Fruit fly (Drosophila melanogaster) whole organism, embryonic: ENCODE measurements around the gene CG3679.

Source experiments
- CG11093 ChIP-seq: fragments of 200-800 bp; sonication (Bioruptor generic); IDR thresholded peaks from 3 replicates; pipeline ENCODE4 v1.3.6; 2022; ENCODE audit warnings: missing biosample characterization, missing genetic modification characterization
- CG12299 ChIP-seq: fragments of 200-800 bp; sonication (Bioruptor generic); optimal IDR thresholded peaks from 2 replicates; lab custom pipeline; 2018; ENCODE audit warnings: missing biosample characterization, mild to moderate bottlenecking, missing genetic modification characterization
- CG13624 ChIP-seq: fragments of 200-800 bp; sonication (Bioruptor generic); optimal IDR thresholded peaks from 2 replicates; lab custom pipeline; 2016; ENCODE audit warnings: missing biosample characterization, missing genetic modification characterization
- CG1529 ChIP-seq: fragments of 200-800 bp; sonication (Bioruptor generic); optimal IDR thresholded peaks from 3 replicates; lab custom pipeline; 2018; ENCODE audit warnings: missing biosample characterization, missing genetic modification characterization
- CG2116 ChIP-seq: fragments of 200-800 bp; sonication (Bioruptor generic); optimal IDR thresholded peaks from 3 replicates; lab custom pipeline; 2018; ENCODE audit warnings: missing biosample characterization, mild to moderate bottlenecking, missing genetic modification characterization
- CG30020 ChIP-seq: fragments of 200-800 bp; optimal IDR thresholded peaks from 2 replicates; lab custom pipeline; 2019; ENCODE audit warnings: missing biosample characterization, mild to moderate bottlenecking, missing genetic modification characterization, moderate library complexity
- CG3163 ChIP-seq: fragments of 200-800 bp; sonication (Bioruptor generic); optimal IDR thresholded peaks from 3 replicates; lab custom pipeline; 2016; ENCODE audit warnings: missing biosample characterization, missing genetic modification characterization
- CG32767 ChIP-seq: fragments of 200-800 bp; sonication (Bioruptor generic); IDR thresholded peaks from 2 replicates; pipeline ENCODE4 v1.3.6; 2022; ENCODE audit warnings: missing biosample characterization, missing genetic modification characterization
- CG34376 ChIP-seq: fragments of 200-800 bp; sonication (Bioruptor generic); optimal IDR thresholded peaks from 2 replicates; lab custom pipeline; 2018; ENCODE audit warnings: missing biosample characterization, mild to moderate bottlenecking, missing genetic modification characterization
- CG34422 ChIP-seq: fragments of 200-800 bp; sonication (Bioruptor generic); IDR thresholded peaks from 3 replicates; pipeline ENCODE4 v1.3.6; 2022; ENCODE audit warnings: missing biosample characterization, missing genetic modification characterization
- CG4424 ChIP-seq: fragments of 200-800 bp; sonication (Bioruptor generic); optimal IDR thresholded peaks from 3 replicates; lab custom pipeline; 2016; ENCODE audit warnings: missing biosample characterization, missing genetic modification characterization
- CG8924 ChIP-seq: fragments of 200-800 bp; optimal IDR thresholded peaks from 3 replicates; lab custom pipeline; 2019; ENCODE audit warnings: missing biosample characterization, mild to moderate bottlenecking, missing genetic modification characterization, moderate library complexity
- CG9932 ChIP-seq: fragments of 200-800 bp; sonication (Bioruptor generic); IDR thresholded peaks from 2 replicates; pipeline ENCODE4 v1.3.6; 2022; ENCODE audit warnings: missing biosample characterization, missing genetic modification characterization
- Dp ChIP-seq: fragments of 200-800 bp; sonication (Bioruptor generic); optimal IDR thresholded peaks from 2 replicates; lab custom pipeline; 2018; ENCODE audit warnings: missing biosample characterization, mild to moderate bottlenecking, missing genetic modification characterization, moderate library complexity
- E2f1 ChIP-seq: fragments of 200-800 bp; sonication (Bioruptor generic); IDR thresholded peaks from 2 replicates; pipeline ENCODE4 v1.3.6; 2022; ENCODE audit warnings: missing biosample characterization, missing genetic modification characterization
- ERR ChIP-seq: fragments of 200-800 bp; sonication (Bioruptor generic); optimal IDR thresholded peaks from 2 replicates; lab custom pipeline; 2016; ENCODE audit warnings: missing biosample characterization, missing genetic modification characterization
- Med ChIP-seq: fragments of 200-800 bp; sonication (Bioruptor generic); peaks from one replicate; lab custom pipeline; 2016; ENCODE audit warnings: missing biosample characterization, missing genetic modification characterization, mild to moderate bottlenecking, inconsistent platforms, moderate library complexity
- Meics ChIP-seq: fragments of 200-800 bp; sonication (Bioruptor generic); optimal IDR thresholded peaks from 2 replicates; lab custom pipeline; 2017; ENCODE audit warnings: missing biosample characterization, mild to moderate bottlenecking, missing genetic modification characterization
- Optix ChIP-seq: fragments of 200-800 bp; sonication (Bioruptor generic); IDR thresholded peaks from 3 replicates; pipeline ENCODE4 v1.3.6; 2022; ENCODE audit warnings: missing biosample characterization, missing genetic modification characterization
- Pdp1 ChIP-seq, 2 experiments: fragments of 200-800 bp; sonication (Bioruptor generic); optimal IDR thresholded peaks; 3 replicates each; lab custom pipeline; 2016; ENCODE audit warnings: missing biosample characterization in 2 of 2, missing genetic modification characterization in 2 of 2, mild to moderate bottlenecking in 1 of 2, moderate library complexity in 1 of 2
- Taf1 ChIP-seq: fragments of 200-800 bp; sonication (Bioruptor generic); IDR thresholded peaks from 2 replicates; pipeline ENCODE4 v1.3.6; 2022; ENCODE audit warnings: missing biosample characterization, missing genetic modification characterization
- Trl ChIP-seq, 3 experiments: fragments of >200 bp in 2 of 3; fragments of 200-800 bp in 1 of 3; sonication (Bioruptor generic) in 1 of 3; optimal IDR thresholded peaks; 2 replicates in 1 of 3; 3 replicates in 2 of 3; lab custom pipeline; 2016 to 2017; ENCODE audit warnings: missing biosample characterization in 1 of 3, missing genetic modification characterization in 1 of 3
- abd-A ChIP-seq: fragments of 200-800 bp; sonication (Bioruptor generic); optimal IDR thresholded peaks from 3 replicates; lab custom pipeline; 2019; ENCODE audit warnings: missing biosample characterization, mild to moderate bottlenecking, missing genetic modification characterization, moderate library complexity
- amos ChIP-seq: fragments of 200-800 bp; sonication (Bioruptor generic); IDR thresholded peaks from 2 replicates; pipeline ENCODE4 v1.3.6; 2022; ENCODE audit warnings: missing biosample characterization, missing genetic modification characterization; ENCODE audit not compliant: partially characterized antibody
- br ChIP-seq: fragments of >200 bp; optimal IDR thresholded peaks from 2 replicates; lab custom pipeline; 2017
- cas ChIP-seq: fragments of 200-800 bp; sonication (Bioruptor generic); IDR thresholded peaks from 2 replicates; pipeline ENCODE4 v1.3.6; 2022; ENCODE audit warnings: missing biosample characterization, missing genetic modification characterization
- cato ChIP-seq: fragments of 200-800 bp; sonication (Bioruptor generic); optimal IDR thresholded peaks from 2 replicates; lab custom pipeline; 2016; ENCODE audit warnings: missing biosample characterization, missing genetic modification characterization, borderline replicate concordance
- cg ChIP-seq: fragments of 200-800 bp; sonication (Bioruptor generic); optimal IDR thresholded peaks from 3 replicates; lab custom pipeline; 2019; ENCODE audit warnings: missing biosample characterization, mild to moderate bottlenecking, missing genetic modification characterization, moderate library complexity
- chinmo ChIP-seq: fragments of 200-800 bp; sonication (Bioruptor generic); IDR thresholded peaks from 4 replicates; pipeline ENCODE4 v1.3.6; 2022; ENCODE audit warnings: missing biosample characterization, missing genetic modification characterization; ENCODE audit not compliant: partially characterized antibody
- croc ChIP-seq: fragments of 200-800 bp; sonication (Bioruptor generic); conservative IDR thresholded peaks from 3 replicates; pipeline ENCODE4 v1.3.6; 2022; ENCODE audit warnings: missing biosample characterization, missing genetic modification characterization
- ems ChIP-seq: fragments of 200-800 bp; sonication (Bioruptor generic); optimal IDR thresholded peaks from 3 replicates; lab custom pipeline; 2016; ENCODE audit warnings: missing biosample characterization, missing genetic modification characterization
- fd102C ChIP-seq: fragments of 200-800 bp; sonication (Bioruptor generic); optimal IDR thresholded peaks from 2 replicates; lab custom pipeline; 2018; ENCODE audit warnings: missing biosample characterization, mild to moderate bottlenecking, missing genetic modification characterization, moderate library complexity
- hbn ChIP-seq: fragments of 200-800 bp; sonication (Bioruptor generic); IDR thresholded peaks from 2 replicates; pipeline ENCODE4 v1.3.6; 2022; ENCODE audit warnings: missing biosample characterization, missing genetic modification characterization; ENCODE audit not compliant: partially characterized antibody
- jing ChIP-seq: fragments of 200-800 bp; sonication (Bioruptor generic); optimal IDR thresholded peaks from 2 replicates; lab custom pipeline; 2018; ENCODE audit warnings: missing biosample characterization, mild to moderate bottlenecking, missing genetic modification characterization
- lbe ChIP-seq: fragments of 200-800 bp; sonication (Bioruptor generic); optimal IDR thresholded peaks from 2 replicates; lab custom pipeline; 2016; ENCODE audit warnings: missing biosample characterization, mild to moderate bottlenecking, missing genetic modification characterization
- lilli ChIP-seq: fragments of 200-800 bp; sonication (Bioruptor generic); optimal IDR thresholded peaks from 3 replicates; lab custom pipeline; 2016; ENCODE audit warnings: missing biosample characterization, missing genetic modification characterization
- lola ChIP-seq, 3 experiments: fragments of >200 bp in 2 of 3; fragments of 200-800 bp in 1 of 3; sonication (Bioruptor generic) in 1 of 3; optimal IDR thresholded peaks; 2 replicates each; lab custom pipeline; 2017 to 2019; ENCODE audit warnings: missing biosample characterization in 3 of 3, missing genetic modification characterization in 3 of 3, mild to moderate bottlenecking in 1 of 3, moderate library complexity in 1 of 3
- luna ChIP-seq: fragments of 200-800 bp; sonication (Bioruptor generic); optimal IDR thresholded peaks from 2 replicates; lab custom pipeline; 2016; ENCODE audit warnings: missing biosample characterization, missing genetic modification characterization
- pho ChIP-seq: fragments of 200-800 bp; sonication (Bioruptor generic); optimal IDR thresholded peaks from 2 replicates; lab custom pipeline; 2016; ENCODE audit warnings: missing biosample characterization, missing genetic modification characterization
- pnt ChIP-seq: fragments of 200-800 bp; sonication (Bioruptor generic); optimal IDR thresholded peaks from 3 replicates; lab custom pipeline; 2016; ENCODE audit warnings: missing biosample characterization, missing genetic modification characterization
- pros ChIP-seq: fragments of 200-800 bp; sonication (Bioruptor generic); optimal IDR thresholded peaks from 3 replicates; lab custom pipeline; 2019; ENCODE audit warnings: missing biosample characterization, mild to moderate bottlenecking, missing genetic modification characterization, moderate library complexity
- psq ChIP-seq: fragments of 200-800 bp; sonication (Bioruptor generic); optimal IDR thresholded peaks from 2 replicates; lab custom pipeline; 2017; ENCODE audit warnings: missing biosample characterization, missing genetic modification characterization
- rib ChIP-seq: fragments of 200-800 bp; sonication (Bioruptor generic); IDR thresholded peaks from 2 replicates; pipeline ENCODE4 v1.3.6; 2022; ENCODE audit warnings: missing biosample characterization, missing genetic modification characterization
- sens ChIP-seq: fragments of 200-800 bp; sonication (Bioruptor generic); peaks from one replicate; lab custom pipeline; 2016; ENCODE audit warnings: missing biosample characterization, missing genetic modification characterization
- tup ChIP-seq: fragments of 200-800 bp; sonication (Bioruptor generic); optimal IDR thresholded peaks from 2 replicates; lab custom pipeline; 2016; ENCODE audit warnings: missing biosample characterization, mild to moderate bottlenecking, missing genetic modification characterization, moderate library complexity

Gene CG3679

dm6 chrX:16333434-16334141 lies 29.9 kb downstream of the CG3679 start, which contains the start of the genes CG9921 and Dsp1 (continued):
- TF ChIP-seq cg (GFP tag; lab: Kevin White, UChicago), result peak; percentile 97
- TF ChIP-seq CG32767 (GFP tag; lab: Robert Waterston, UW), result peak; percentile 90
- TF ChIP-seq CG30020 (tag; lab: Kevin White, UChicago), result peak; percentile 22
- peak; percentile 42 for TF ChIP-seq CG9932 (GFP tag; lab: Robert Waterston, UW)
- TF ChIP-seq CG34376, result peak; percentile 61
- 0 out of 2 replicates have a peak, but pooled peaks have one; percentile 43 for TF ChIP-seq hbn (GFP tag; lab: Robert Waterston, UW)
- peak; percentile 97 for TF ChIP-seq Trl (optimal IDR thresholded peaks at IDR 0.05; lab: Kevin White, UChicago)
- TF ChIP-seq Trl (GFP tag; optimal IDR thresholded peaks at IDR 0.05; lab: Kevin White, UChicago), result no peak
- TF ChIP-seq amos, result peak; percentile 17; the same call in 1 of the 2 replicates

dm6 chrX:16334251-16334860 lies 30.7 kb downstream of the CG3679 start:
- no peak for TF ChIP-seq CG13624 (GFP tag; lab: Kevin White, UChicago)
- no peak for TF ChIP-seq pros
- TF ChIP-seq lola (GFP tag; optimal IDR thresholded peaks at IDR 0.05; lab: Kevin White, UChicago), result peak in 1 of 3 experiments; percentile 43
- TF ChIP-seq cg (GFP tag; lab: Kevin White, UChicago), result peak; percentile 89
- TF ChIP-seq chinmo (GFP tag; lab: Robert Waterston, UW), result 0 out of 4 replicates have a peak, but pooled peaks have one; percentile 6
- no peak for TF ChIP-seq lbe
- TF ChIP-seq cas (GFP tag; lab: Robert Waterston, UW), result no peak
- peak; percentile 50 for TF ChIP-seq CG8924 (tag; lab: Kevin White, UChicago)
- TF ChIP-seq Optix, result no peak
- TF ChIP-seq CG1529 (GFP tag; lab: Kevin White, UChicago), result no peak
- TF ChIP-seq CG12299 (tag; lab: Kevin White, UChicago), result peak; percentile 53
- TF ChIP-seq E2f1 (GFP tag; lab: Robert Waterston, UW), result peak; percentile 41; the same call in 1 of the 2 replicates
- TF ChIP-seq CG34422 (GFP tag; lab: Robert Waterston, UW), result peak; percentile 32; the same call in 1 of the 3 replicates
- peak; percentile 4 for TF ChIP-seq sens
- peak; percentile 63 for TF ChIP-seq Med
- no peak for TF ChIP-seq lilli (GFP tag; lab: Kevin White, UChicago)
- no peak for TF ChIP-seq jing
- TF ChIP-seq Dp (GFP tag; lab: Kevin White, UChicago), result peak; percentile 3
- peak; percentile 0 for TF ChIP-seq CG30020 (tag; lab: Kevin White, UChicago)
- peak in 1 of 2 experiments; percentile 55 for TF ChIP-seq Pdp1 (GFP tag; optimal IDR thresholded peaks at IDR 0.05; lab: Kevin White, UChicago)
- TF ChIP-seq ERR (GFP tag; lab: Kevin White, UChicago), result no peak

DNA sequence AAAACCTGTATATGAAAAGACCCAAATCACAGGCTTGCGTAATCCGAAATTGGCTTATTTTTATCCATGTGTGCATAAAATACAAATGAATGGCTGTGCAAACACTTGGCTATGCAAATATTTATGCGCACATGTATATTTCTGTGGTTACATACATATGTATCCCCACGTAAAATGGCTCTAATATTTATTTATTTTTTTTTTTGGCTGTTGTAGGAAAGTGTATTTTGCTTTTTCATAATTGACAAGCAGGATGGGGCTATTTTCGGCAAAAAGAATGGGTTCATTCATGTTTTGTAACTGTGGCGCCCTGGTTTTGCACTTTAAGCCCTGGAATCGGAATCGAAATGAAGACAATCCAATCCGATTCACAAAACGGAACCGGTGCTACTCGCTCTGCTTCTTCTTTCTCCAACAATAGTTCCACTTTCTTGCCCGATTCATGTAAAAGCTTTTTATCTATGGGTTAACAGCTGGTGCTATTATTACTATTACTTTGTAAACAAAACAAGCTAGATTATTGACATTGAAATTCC lies 31.5 kb downstream of the CG3679 start:
- TF ChIP-seq Meics (GFP tag; lab: Kevin White, UChicago), result peak; percentile 78
- TF ChIP-seq pnt (GFP tag; lab: Kevin White, UChicago), result peak; percentile 43
- peak; percentile 20; the same call in 1 of the 3 replicates for TF ChIP-seq croc (GFP tag; lab: Robert Waterston, UW)
- no peak for TF ChIP-seq cato (GFP tag; lab: Kevin White, UChicago)
- TF ChIP-seq br, result no peak
- TF ChIP-seq ems (GFP tag; lab: Kevin White, UChicago), result peak; percentile 71
- peak; percentile 86 for TF ChIP-seq rib (GFP tag; lab: Robert Waterston, UW)
- peak; percentile 24; the same call in 1 of the 3 replicates for TF ChIP-seq CG11093
- TF ChIP-seq tup (GFP tag; lab: Kevin White, UChicago), result peak; percentile 73
- TF ChIP-seq abd-A (tag; lab: Kevin White, UChicago), result no peak
- peak; percentile 30 for TF ChIP-seq luna (GFP tag; lab: Kevin White, UChicago)
- TF ChIP-seq CG4424, result peak; percentile 65
- peak; percentile 77 for TF ChIP-seq pho (GFP tag; lab: Kevin White, UChicago)
- TF ChIP-seq fd102C (GFP tag; lab: Kevin White, UChicago), result no peak
- TF ChIP-seq CG2116 (GFP tag; lab: Kevin White, UChicago), result peak; percentile 50
- TF ChIP-seq Taf1 (GFP tag; lab: Robert Waterston, UW), result no peak
- peak; percentile 48 for TF ChIP-seq CG3163 (GFP tag; lab: Kevin White, UChicago)
- no peak for TF ChIP-seq psq
